Worm (Caenorhabditis elegans): Measurements from ENCODE around the gene F26A1.9.
A peak's percentile ranks its signal among the peaks of the same experiment; 100 is the strongest.

Gene F26A1.9

ce11 chrIII:4878281-4878680 is 48.9 kb upstream of the F26A1.9 start, which contains the start of the genes tost-1 and arx-6 (continued):
- TF ChIP-seq mdl-1 (tag; optimal IDR thresholded peaks at IDR 0.05) = no peak
- TF ChIP-seq ceh-63 (GFP tag; optimal IDR thresholded peaks at IDR 0.05) = no peak
- no peak for TF ChIP-seq zip-4 (GFP tag; optimal IDR thresholded peaks at IDR 0.05)
- TF ChIP-seq snu-23 (GFP tag; optimal IDR thresholded peaks at IDR 0.05) = peak; percentile 62

- TF ChIP-seq lin-39 (tag; optimal IDR thresholded peaks at IDR 0.05) (no peak), isw-1 (GFP tag; IDR thresholded peaks at IDR 0.05) (no peak), elt-3 (tag; optimal IDR thresholded peaks at IDR 0.05) (no peak), C34B4.2 (tag; optimal IDR thresholded peaks at IDR 0.05) (no peak), lin-14 (GFP tag; optimal IDR thresholded peaks at IDR 0.05) (peak; percentile 61), efl-3 (GFP tag; optimal IDR thresholded peaks at IDR 0.05) (no peak), nhr-28 (tag; optimal IDR thresholded peaks at IDR 0.05) (no peak), alr-1 (tag; optimal IDR thresholded peaks at IDR 0.05; ENCODE audit: borderline replicate concordance) (no peak), fkh-8 (tag; optimal IDR thresholded peaks at IDR 0.05) (peak; percentile 77), fos-1 (tag; optimal IDR thresholded peaks at IDR 0.05) (no peak), nhr-19 (GFP tag; conservative IDR thresholded peaks at IDR 0.05) (no peak), ama-1 (optimal IDR thresholded peaks at IDR 0.05) (no peak), sox-4 (tag; optimal IDR thresholded peaks at IDR 0.05) (no peak), egl-13 (tag; optimal IDR thresholded peaks at IDR 0.05) (peak; percentile 47), pax-3 (tag; optimal IDR thresholded peaks at IDR 0.05) (no peak), ztf-4 (tag; optimal IDR thresholded peaks at IDR 0.05) (no peak), hlh-17 (GFP tag; optimal IDR thresholded peaks at IDR 0.05; ENCODE audit: borderline replicate concordance) (no peak), swsn-7 (tag; optimal IDR thresholded peaks at IDR 0.05) (peak; percentile 2), dpl-1 (GFP tag; optimal IDR thresholded peaks at IDR 0.05) (peak in 1 of 3 experiments; percentile 40), F16B12.6 (tag; optimal IDR thresholded peaks at IDR 0.05) (no peak), lin-15B (tag; optimal IDR thresholded peaks at IDR 0.05) (no peak), tlp-1 (tag; optimal IDR thresholded peaks at IDR 0.05) (no peak), nhr-76 (tag; optimal IDR thresholded peaks at IDR 0.05) (no peak), fkh-10 (GFP tag; optimal IDR thresholded peaks at IDR 0.05) (peak; percentile 42), ztf-11 (tag; optimal IDR thresholded peaks at IDR 0.05) (no peak), lin-13 (GFP tag; optimal IDR thresholded peaks at IDR 0.05) (no peak), elt-2 (tag; optimal IDR thresholded peaks at IDR 0.05) (no peak), nhr-90 (tag; optimal IDR thresholded peaks at IDR 0.05; ENCODE audit: poor library complexity) (no peak), ceh-82 (tag; optimal IDR thresholded peaks at IDR 0.05) (peak in 2 of 3 experiments; percentile 3 to 6), nhr-77 (tag; optimal IDR thresholded peaks at IDR 0.05) (no peak), blmp-1 (tag; optimal IDR thresholded peaks at IDR 0.05) (no peak), aly-2 (tag; optimal IDR thresholded peaks at IDR 0.05) (no peak), pqm-1 (tag; optimal IDR thresholded peaks at IDR 0.05) (no peak), zip-4 (GFP tag; optimal IDR thresholded peaks at IDR 0.05) (no peak), sptf-1 (tag; optimal IDR thresholded peaks at IDR 0.05) (no peak), skn-1 (tag; optimal IDR thresholded peaks at IDR 0.05) (no peak), sup-37 (GFP tag; optimal IDR thresholded peaks at IDR 0.05) (no peak), Y116A8C.19 (tag; optimal IDR thresholded peaks at IDR 0.05; ENCODE audit: borderline replicate concordance) (no peak), unc-62 (GFP tag; optimal IDR thresholded peaks at IDR 0.05) (no peak), hlh-4 (tag; optimal IDR thresholded peaks at IDR 0.05) (no peak), lin-35 (GFP tag; optimal IDR thresholded peaks at IDR 0.05) (peak in 1 of 2 experiments; percentile 20), tbx-2 (tag; optimal IDR thresholded peaks at IDR 0.05) (no peak), unc-98 (GFP tag; IDR thresholded peaks at IDR 0.05) (no peak), mef-2 (tag; optimal IDR thresholded peaks at IDR 0.05) (no peak), fkh-4 (tag; optimal IDR thresholded peaks at IDR 0.05; ENCODE audit: borderline replicate concordance) (no peak), zag-1 (tag; optimal IDR thresholded peaks at IDR 0.05) (no peak), C16A3.4 (tag; optimal IDR thresholded peaks at IDR 0.05) (no peak), rnt-1 (tag; optimal IDR thresholded peaks at IDR 0.05) (no peak), nhr-47 (tag; optimal IDR thresholded peaks at IDR 0.05) (peak; percentile 3)
These were observed 46.3 kb upstream of the F26A1.9 start for ce11 chrIII:4875663-4876062.

Data from whole organism, L1 larva.